Worm (Caenorhabditis elegans) whole organism, L3 larva: ENCODE results near the gene F38E1.3.

Experiments used
- R02D3.7 ChIP-seq: fragments of 150-350 bp; optimal IDR thresholded peaks from 2 replicates; lab custom pipeline; 2014; ENCODE audit warnings: missing biosample characterization, missing genetic modification characterization
- ZK546.5 ChIP-seq: sonication (generic microtip); optimal IDR thresholded peaks from 2 replicates; lab custom pipeline; 2017; ENCODE audit warnings: missing biosample characterization, missing genetic modification characterization
- aly-2 ChIP-seq: fragments of 150-350 bp; optimal IDR thresholded peaks from 2 replicates; lab custom pipeline; 2014; ENCODE audit warnings: missing biosample characterization, missing genetic modification characterization
- ama-1 ChIP-seq: fragments of 150-350 bp; optimal IDR thresholded peaks from 2 replicates; lab custom pipeline; 2018
- ceh-16 ChIP-seq: sonication (generic microtip); optimal IDR thresholded peaks from 2 replicates; lab custom pipeline; 2017; ENCODE audit warnings: missing biosample characterization, missing genetic modification characterization
- ceh-28 ChIP-seq: fragments of 150-350 bp; optimal IDR thresholded peaks from 2 replicates; lab custom pipeline; 2014; ENCODE audit warnings: missing biosample characterization, missing genetic modification reagents, missing genetic modification characterization
- ceh-82 ChIP-seq: fragments of 150-350 bp; optimal IDR thresholded peaks from 2 replicates; lab custom pipeline; 2014; ENCODE audit warnings: missing biosample characterization, missing genetic modification characterization
- ceh-9 ChIP-seq: sonication (generic microtip); optimal IDR thresholded peaks from 2 replicates; lab custom pipeline; 2018; ENCODE audit warnings: missing biosample characterization, missing genetic modification characterization
- daf-12 ChIP-seq: fragments of 150-350 bp; optimal IDR thresholded peaks from 2 replicates; lab custom pipeline; 2014; ENCODE audit warnings: missing biosample characterization, missing genetic modification reagents, missing genetic modification characterization
- egl-5 ChIP-seq: fragments of 150-350 bp; optimal IDR thresholded peaks from 2 replicates; lab custom pipeline; 2017; ENCODE audit warnings: missing biosample characterization, missing genetic modification reagents, missing genetic modification characterization, inconsistent platforms
- elt-2 ChIP-seq: sonication (generic microtip); optimal IDR thresholded peaks from 2 replicates; lab custom pipeline; 2016; ENCODE audit warnings: missing genetic modification reagents, mild to moderate bottlenecking, missing genetic modification characterization, missing compliant biosample characterization
- elt-3 ChIP-seq, 3 experiments: fragments of 150-350 bp in 1 of 3; sonication (generic microtip) in 2 of 3; optimal IDR thresholded peaks; 2 replicates in 2 of 3; 4 replicates in 1 of 3; lab custom pipeline; 2014 to 2017; ENCODE audit warnings: missing biosample characterization in 3 of 3, missing genetic modification characterization in 3 of 3
- fkh-10 ChIP-seq: sonication (generic microtip); optimal IDR thresholded peaks from 2 replicates; lab custom pipeline; 2017; ENCODE audit warnings: missing biosample characterization, missing genetic modification reagents, missing genetic modification characterization
- fkh-2 ChIP-seq: fragments of 150-350 bp; optimal IDR thresholded peaks from 2 replicates; lab custom pipeline; 2014; ENCODE audit warnings: missing biosample characterization, missing genetic modification reagents, missing genetic modification characterization
- fos-1 ChIP-seq: fragments of 150-350 bp; optimal IDR thresholded peaks from 2 replicates; lab custom pipeline; 2014; ENCODE audit warnings: missing biosample characterization, missing genetic modification characterization
- jun-1 ChIP-seq: fragments of 150-350 bp; optimal IDR thresholded peaks from 2 replicates; lab custom pipeline; 2014; ENCODE audit warnings: missing biosample characterization, missing genetic modification reagents, missing genetic modification characterization
- lin-39 ChIP-seq: fragments of 150-350 bp; optimal IDR thresholded peaks from 2 replicates; lab custom pipeline; 2018; ENCODE audit warnings: missing biosample characterization, missing genetic modification reagents, missing genetic modification characterization
- lsy-12 ChIP-seq: sonication (generic microtip); optimal IDR thresholded peaks from 2 replicates; lab custom pipeline; 2016; ENCODE audit warnings: mild to moderate bottlenecking, missing genetic modification characterization, missing compliant biosample characterization
- mdl-1 ChIP-seq: fragments of 150-350 bp; optimal IDR thresholded peaks from 2 replicates; lab custom pipeline; 2014; ENCODE audit warnings: missing biosample characterization, missing genetic modification characterization
- mml-1 ChIP-seq: fragments of 150-350 bp; sonication (generic microtip); optimal IDR thresholded peaks from 3 replicates; lab custom pipeline; 2014; ENCODE audit warnings: missing biosample characterization, missing genetic modification characterization
- nfya-1 ChIP-seq: sonication (generic microtip); optimal IDR thresholded peaks from 2 replicates; lab custom pipeline; 2017; ENCODE audit warnings: missing genetic modification characterization, mild to moderate bottlenecking, missing compliant biosample characterization, antibody characterized with exemption, moderate library complexity; ENCODE audit not compliant: insufficient read depth
- nhr-11 ChIP-seq: fragments of 150-350 bp; optimal IDR thresholded peaks from 2 replicates; lab custom pipeline; 2014; ENCODE audit warnings: missing biosample characterization, missing genetic modification characterization
- nhr-12 ChIP-seq: fragments of 150-350 bp; optimal IDR thresholded peaks from 2 replicates; lab custom pipeline; 2014; ENCODE audit warnings: missing biosample characterization, missing genetic modification characterization
- nhr-23 ChIP-seq: fragments of 150-350 bp; optimal IDR thresholded peaks from 2 replicates; lab custom pipeline; 2014; ENCODE audit warnings: missing biosample characterization, missing genetic modification reagents, missing genetic modification characterization
- nhr-25 ChIP-seq: sonication (generic microtip); optimal IDR thresholded peaks from 2 replicates; lab custom pipeline; 2017; ENCODE audit warnings: missing biosample characterization, missing genetic modification characterization
- nhr-28 ChIP-seq: fragments of 150-350 bp; optimal IDR thresholded peaks from 2 replicates; lab custom pipeline; 2014; ENCODE audit warnings: missing biosample characterization, missing genetic modification characterization
- nhr-43 ChIP-seq: sonication (generic microtip); optimal IDR thresholded peaks from 2 replicates; lab custom pipeline; 2016; ENCODE audit warnings: mild to moderate bottlenecking, missing genetic modification characterization, missing compliant biosample characterization; ENCODE audit not compliant: poor library complexity, severe bottlenecking
- nhr-67 ChIP-seq: fragments of 150-350 bp; optimal IDR thresholded peaks from 2 replicates; lab custom pipeline; 2014; ENCODE audit warnings: missing biosample characterization, missing genetic modification characterization
- pha-4 ChIP-seq: fragments of 150-350 bp; optimal IDR thresholded peaks from 2 replicates; lab custom pipeline; 2014; ENCODE audit warnings: missing biosample characterization, missing genetic modification reagents, missing genetic modification characterization
- pqm-1 ChIP-seq: fragments of 150-350 bp; optimal IDR thresholded peaks from 2 replicates; lab custom pipeline; 2017; ENCODE audit warnings: missing biosample characterization, missing genetic modification characterization, inconsistent platforms
- sea-2 ChIP-seq: fragments of 150-350 bp; sonication (generic microtip); optimal IDR thresholded peaks from 4 replicates; lab custom pipeline; 2014; ENCODE audit warnings: missing biosample characterization, missing genetic modification reagents, missing genetic modification characterization
- skn-1 ChIP-seq: fragments of 150-350 bp; optimal IDR thresholded peaks from 2 replicates; lab custom pipeline; 2014; ENCODE audit warnings: missing biosample characterization, missing genetic modification characterization
- snpc-4 ChIP-seq: fragments of 150-350 bp; optimal IDR thresholded peaks from 2 replicates; lab custom pipeline; 2014; ENCODE audit warnings: missing biosample characterization, missing genetic modification characterization
- tbx-2 ChIP-seq: sonication (generic microtip); optimal IDR thresholded peaks from 2 replicates; lab custom pipeline; 2016; ENCODE audit warnings: mild to moderate bottlenecking, missing genetic modification characterization, missing compliant biosample characterization

F38E1.3 gene

DNA sequence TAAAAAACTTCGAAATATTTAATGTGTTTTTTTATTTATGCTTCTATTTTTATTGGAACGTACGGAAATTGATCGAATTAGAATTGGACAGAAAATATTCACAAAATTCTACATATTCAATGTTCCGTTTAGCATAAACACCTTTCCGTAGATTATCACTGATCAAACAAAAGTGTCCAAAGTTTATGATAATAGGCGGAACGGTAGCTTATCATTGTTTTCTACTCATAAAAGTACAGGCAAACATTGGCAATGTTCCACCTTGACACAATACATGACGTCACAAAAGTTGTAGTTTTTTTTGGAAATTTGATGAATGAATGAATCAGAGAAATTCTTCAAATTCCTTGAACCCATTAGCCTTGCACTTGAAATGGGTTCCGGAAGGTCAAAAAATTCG is 28.0 kb downstream of the F38E1.3 start:
- TF ChIP-seq fkh-2 (tag; lab: Kevin White, UChicago) (no peak), tbx-2 (tag; lab: Kevin White, UChicago) (no peak), ceh-16 (no peak), skn-1 (tag; lab: Kevin White, UChicago) (no peak), egl-5 (tag; lab: Kevin White, UChicago) (no peak), elt-2 (peak; percentile 76), nfya-1 (tag; lab: Kevin White, UChicago) (no peak), pqm-1 (tag; lab: Kevin White, UChicago) (peak; percentile 40)

DNA sequence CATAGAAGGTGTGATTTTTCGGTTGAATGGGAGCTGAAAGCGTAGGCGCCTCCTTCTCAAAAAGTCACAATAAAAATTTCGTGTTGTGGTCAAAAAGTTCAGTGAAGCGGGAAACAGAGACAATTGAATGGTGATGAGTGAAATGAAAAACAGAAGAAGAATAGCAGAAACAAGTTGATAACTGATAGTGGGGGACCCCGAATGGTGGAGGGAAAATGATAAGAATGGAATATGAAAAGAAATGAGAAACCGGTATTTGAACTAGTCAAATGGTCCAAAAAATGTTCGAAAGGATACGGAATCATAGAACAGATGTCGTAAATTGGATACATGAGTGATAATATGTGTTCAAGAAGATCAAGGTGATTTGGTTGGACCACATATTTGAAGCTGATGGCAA is 28.4 kb downstream of the F38E1.3 start:
- peak in 1 of 3 experiments; percentile 55 for TF ChIP-seq elt-3 (tag; optimal IDR thresholded peaks at IDR 0.05; lab: Kevin White, UChicago)
- no peak for TF ChIP-seq skn-1 (tag; lab: Kevin White, UChicago)
- TF ChIP-seq nhr-25 (tag; lab: Kevin White, UChicago), result peak; percentile 6

DNA sequence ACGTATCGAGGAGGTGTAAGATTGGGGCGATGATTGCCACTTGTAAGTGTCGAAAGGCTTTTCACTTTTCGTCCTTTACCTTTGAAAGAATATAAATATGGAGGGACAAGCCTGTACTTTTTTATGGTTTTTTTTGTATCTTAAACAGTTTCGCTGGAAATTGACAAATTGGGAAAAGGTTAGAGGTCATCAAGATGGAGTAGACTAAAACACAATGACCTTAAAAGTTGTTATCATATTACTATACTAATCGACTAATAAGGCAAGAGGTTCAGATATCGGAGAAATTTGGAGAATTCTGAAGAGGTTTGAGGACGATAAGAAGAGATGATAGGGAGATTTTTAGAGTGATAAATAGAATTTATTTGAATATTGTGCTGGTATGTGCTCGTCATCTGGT is 30.2 kb downstream of the F38E1.3 start:
- TF ChIP-seq jun-1, result no peak
- no peak for TF ChIP-seq ceh-9 (tag; lab: Kevin White, UChicago)
- peak; percentile 67 for TF ChIP-seq nhr-25 (tag; lab: Kevin White, UChicago)
- TF ChIP-seq ceh-82, result no peak
- TF ChIP-seq nhr-12, result no peak
- no peak for TF ChIP-seq skn-1 (tag; lab: Kevin White, UChicago)
- no peak for TF ChIP-seq nhr-11
- no peak for TF ChIP-seq mml-1 (tag; lab: Kevin White, UChicago)

DNA sequence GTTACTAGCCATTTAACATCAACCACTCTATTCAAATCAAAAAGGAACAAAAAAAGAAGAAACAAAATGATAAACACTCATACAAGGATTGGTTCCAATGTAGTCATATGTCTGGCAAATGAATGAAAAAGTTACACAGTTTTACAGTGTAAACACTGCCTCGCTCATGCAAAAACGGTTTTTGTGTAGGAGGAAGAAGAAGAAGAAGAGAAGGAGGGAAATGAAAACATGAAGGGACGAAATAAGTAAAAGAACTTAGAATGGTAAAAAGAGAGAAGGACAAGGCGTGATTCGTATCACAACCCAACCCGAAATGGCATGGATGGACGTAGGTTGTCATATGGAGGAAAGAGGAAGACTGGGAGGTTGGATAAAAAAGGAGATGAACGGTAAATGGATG is 31.0 kb downstream of the F38E1.3 start:
- peak; percentile 38 for TF ChIP-seq nhr-25 (tag; lab: Kevin White, UChicago)
- no peak for TF ChIP-seq nhr-23
- no peak for TF ChIP-seq nhr-28 (tag; lab: Kevin White, UChicago)
- TF ChIP-seq ceh-28 (tag; lab: Kevin White, UChicago), result no peak
- no peak for TF ChIP-seq mdl-1 (tag; lab: Kevin White, UChicago)
- peak; percentile 64 for TF ChIP-seq pha-4 (tag; lab: Kevin White, UChicago)
- TF ChIP-seq pqm-1 (tag; lab: Kevin White, UChicago), result peak; percentile 41

DNA sequence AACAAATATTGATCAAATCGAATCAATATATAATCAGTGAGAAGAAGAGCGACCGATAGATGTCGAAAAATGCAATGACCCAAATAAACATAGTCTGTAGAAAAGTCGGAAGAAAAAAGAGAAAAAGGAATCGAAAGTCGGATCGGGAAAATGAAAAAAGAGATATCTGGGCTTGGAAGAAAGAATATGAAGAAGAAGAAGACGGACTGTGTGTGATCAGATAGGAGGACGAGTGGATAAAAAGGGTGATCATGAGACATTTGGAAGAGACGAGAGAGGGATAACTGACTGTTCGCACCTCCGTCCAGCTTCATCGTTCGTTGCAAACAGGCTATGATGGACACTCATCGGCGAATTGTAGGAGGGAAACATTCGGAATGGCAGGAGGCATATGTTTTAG is 33.6 kb downstream of the F38E1.3 start:
- TF ChIP-seq ceh-28 (tag; lab: Kevin White, UChicago) (peak; percentile 46), nhr-23 (peak; percentile 78), nhr-25 (tag; lab: Kevin White, UChicago) (peak; percentile 41), fos-1 (no peak)

DNA sequence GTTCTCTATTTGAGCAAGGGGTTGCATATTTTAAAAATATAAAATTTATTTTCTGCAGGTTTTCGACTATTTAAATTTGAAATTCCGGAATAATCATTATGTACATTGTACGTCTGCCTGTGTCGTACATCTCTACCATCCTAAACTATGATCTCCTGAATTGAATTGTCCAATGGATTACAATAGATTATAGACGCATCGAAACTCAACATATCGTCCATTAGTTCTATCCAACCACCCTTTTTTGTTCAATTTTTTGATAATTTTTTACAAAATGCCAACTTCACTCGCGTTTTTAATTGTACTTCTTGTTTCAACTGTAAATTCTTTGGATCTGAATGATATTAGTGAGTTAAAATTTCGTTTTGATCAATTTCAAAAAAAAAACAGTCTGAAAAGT is 34.5 kb downstream of the F38E1.3 start, which contains the start of gene F52E1.2:
F52E1.2 (plus strand) TSS at position 190 of the 400 bp plus-strand sequence.
- TF ChIP-seq nhr-25 (tag; lab: Kevin White, UChicago) (no peak), nhr-12 (no peak), fkh-2 (tag; lab: Kevin White, UChicago) (no peak), lsy-12 (no peak), nhr-11 (no peak), nhr-23 (no peak), nfya-1 (tag; lab: Kevin White, UChicago) (no peak), elt-2 (no peak), fkh-10 (no peak), daf-12 (tag; lab: Kevin White, UChicago) (no peak), ama-1 (lab: Kevin White, UChicago) (no peak), nhr-43 (tag; lab: Kevin White, UChicago) (no peak), pqm-1 (tag; lab: Kevin White, UChicago) (no peak), mdl-1 (tag; lab: Kevin White, UChicago) (no peak), lin-39 (no peak), aly-2 (no peak)

DNA sequence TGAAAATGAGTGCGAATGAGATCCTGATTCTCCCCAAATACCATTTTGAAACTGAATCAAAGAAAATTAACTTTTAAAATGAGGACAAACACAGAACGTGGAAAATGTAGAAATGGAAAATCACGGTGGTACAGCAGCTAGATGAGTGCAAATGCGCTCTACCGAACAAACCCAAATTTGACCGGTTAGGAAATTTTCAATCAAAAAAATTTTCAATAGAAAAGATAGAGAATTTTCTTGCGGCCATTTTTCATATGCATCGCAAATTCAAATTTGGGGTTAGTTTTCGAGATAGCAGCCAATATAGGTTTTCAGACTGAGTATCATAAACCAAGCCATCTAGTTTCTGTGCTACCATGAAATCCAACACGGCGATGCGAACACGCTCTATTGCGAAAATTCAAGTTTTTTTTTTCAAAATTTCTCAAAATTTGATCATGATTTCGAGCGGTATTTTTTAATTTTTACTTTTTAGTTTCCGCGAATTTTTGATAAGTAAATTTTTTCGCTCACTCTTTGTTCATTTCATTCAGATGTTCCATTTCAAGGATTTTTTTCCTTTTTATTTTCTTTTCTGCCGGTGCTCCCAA is 37.6 kb downstream of the F38E1.3 start, which contains the start of gene vha-18:
vha-18 (minus strand) TSS at position 51 of the 590 bp plus-strand sequence.
- TF ChIP-seq snpc-4 (tag; lab: Kevin White, UChicago) (no peak), mdl-1 (tag; lab: Kevin White, UChicago) (no peak), nhr-67 (no peak), elt-3 (tag; optimal IDR thresholded peaks at IDR 0.05; lab: Kevin White, UChicago) (no peak), sea-2 (GFP tag; lab: Kevin White, UChicago) (no peak), ceh-82 (no peak), nhr-28 (tag; lab: Kevin White, UChicago) (no peak), ZK546.5 (tag; lab: Kevin White, UChicago) (no peak), nhr-25 (tag; lab: Kevin White, UChicago) (no peak), fos-1 (no peak), R02D3.7 (no peak), lin-39 (no peak), pqm-1 (tag; lab: Kevin White, UChicago) (no peak)
